Fruit fly (Drosophila melanogaster): Measurements from ENCODE around the gene CG1387.

CG1387 gene

DNA sequence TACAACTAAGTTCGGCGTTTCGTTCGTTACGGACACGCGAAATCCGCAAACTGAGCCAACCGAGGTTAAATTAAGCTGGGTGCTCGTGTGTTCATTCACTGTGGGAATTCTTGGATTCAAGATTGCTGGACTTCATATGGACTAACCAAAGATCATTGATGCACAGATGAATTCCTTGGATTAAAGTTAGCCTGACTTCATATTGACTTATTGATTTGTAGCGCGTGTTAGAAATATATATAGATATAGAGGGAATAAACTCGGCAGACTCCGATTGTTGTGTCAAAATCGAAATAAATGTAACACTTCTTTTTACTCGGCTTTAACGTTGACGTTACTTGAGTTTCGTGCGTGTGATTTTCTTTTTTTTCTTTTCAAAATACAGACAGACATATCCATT, at the start of gene CG1387:
CG1387 (plus strand) TSS at position 301 of the 400 bp plus-strand sequence.
- TF ChIP-seq vri (GFP tag; optimal IDR thresholded peaks at IDR 0.05), result no peak
- no peak for TF ChIP-seq CG1621 (tag; optimal IDR thresholded peaks at IDR 0.05)
- no peak for TF ChIP-seq esn (GFP tag; optimal IDR thresholded peaks at IDR 0.05)
- no peak for TF ChIP-seq cyc (GFP tag; optimal IDR thresholded peaks at IDR 0.05)
- no peak for TF ChIP-seq Hr4 (GFP tag; optimal IDR thresholded peaks at IDR 0.05)
- no peak for TF ChIP-seq Eip75B (GFP tag; optimal IDR thresholded peaks at IDR 0.05)
- no peak for TF ChIP-seq Eip93F (GFP tag; optimal IDR thresholded peaks at IDR 0.05)
- no peak for TF ChIP-seq CG11902 (GFP tag; optimal IDR thresholded peaks at IDR 0.05)
- no peak for TF ChIP-seq CG34406 (GFP tag; optimal IDR thresholded peaks at IDR 0.05)
- TF ChIP-seq Met (GFP tag; optimal IDR thresholded peaks at IDR 0.05), result no peak
- no peak for TF ChIP-seq spab (GFP tag; optimal IDR thresholded peaks at IDR 0.05)
- TF ChIP-seq CG11762 (GFP tag; optimal IDR thresholded peaks at IDR 0.05; ENCODE audit: insufficient read depth), result no peak
- no peak for TF ChIP-seq eg (GFP tag; IDR thresholded peaks at IDR 0.05)
- TF ChIP-seq CG32006 (GFP tag; optimal IDR thresholded peaks at IDR 0.05), result no peak
- TF ChIP-seq CG6792 (GFP tag; optimal IDR thresholded peaks at IDR 0.05), result no peak
- no peak for TF ChIP-seq net (GFP tag; optimal IDR thresholded peaks at IDR 0.05)
- no peak for TF ChIP-seq topi (GFP tag; optimal IDR thresholded peaks at IDR 0.05)
- TF ChIP-seq Hr39 (GFP tag; optimal IDR thresholded peaks at IDR 0.05), result no peak

DNA sequence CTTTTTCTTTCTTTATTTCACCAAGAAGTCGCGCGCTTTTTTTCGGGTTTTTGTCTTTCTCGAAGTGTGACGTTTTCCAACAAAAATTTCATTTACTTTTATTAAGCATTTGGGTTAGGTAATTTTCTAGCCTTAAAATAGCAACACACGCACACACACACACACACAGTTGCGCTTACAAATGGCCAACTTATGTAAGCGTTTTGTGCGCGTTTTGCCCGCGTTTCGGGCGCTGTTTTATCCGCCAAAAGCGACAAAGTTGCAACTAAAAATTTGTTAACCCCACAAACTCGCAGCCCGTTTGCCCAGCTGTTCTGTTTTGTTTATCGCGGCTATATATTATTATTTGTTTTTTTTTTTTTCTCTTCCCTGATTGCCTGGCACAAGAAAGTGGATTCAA, 19.3 kb upstream of the CG1387 start:
- TF ChIP-seq salr (GFP tag; optimal IDR thresholded peaks at IDR 0.05) (no peak), CG31627 (GFP tag; optimal IDR thresholded peaks at IDR 0.05) (no peak), fd85E (GFP tag; optimal IDR thresholded peaks at IDR 0.05) (no peak), Gug (GFP tag; IDR thresholded peaks at IDR 0.05) (no peak), Sox102F (GFP tag; optimal IDR thresholded peaks at IDR 0.05) (no peak), vri (GFP tag; optimal IDR thresholded peaks at IDR 0.05) (no peak), Sox15 (GFP tag; optimal IDR thresholded peaks at IDR 0.05) (no peak), CG34406 (GFP tag; optimal IDR thresholded peaks at IDR 0.05) (no peak), CG10631 (GFP tag; optimal IDR thresholded peaks at IDR 0.05) (no peak)

DNA sequence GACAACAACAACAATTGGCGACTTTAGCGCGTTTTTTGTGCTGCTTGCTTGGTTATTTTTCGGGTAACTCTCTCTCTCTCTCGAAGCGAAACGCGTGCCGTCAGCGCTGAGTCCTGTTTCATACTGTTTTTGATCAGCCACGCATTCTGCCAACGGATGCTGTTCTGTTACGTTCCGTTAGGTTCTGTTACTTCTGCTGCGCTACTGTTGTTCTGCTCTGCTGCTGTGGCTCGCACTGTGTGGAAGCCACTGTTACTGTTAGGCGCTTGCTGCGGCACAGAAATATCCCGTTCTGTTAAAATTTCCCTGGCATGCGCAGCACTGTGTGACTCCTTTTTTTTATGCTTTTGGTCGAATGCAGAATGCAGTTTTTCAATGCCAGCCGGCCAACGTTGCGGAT, 18.5 kb upstream of the CG1387 start, which contains the start of gene nAChRalpha3:
nAChRalpha3 (minus strand) TSS at position 101 of the 400 bp plus-strand sequence.
- TF ChIP-seq Eip78C (GFP tag) (peak; percentile 17), CG11902 (GFP tag; optimal IDR thresholded peaks at IDR 0.05) (no peak)

DNA sequence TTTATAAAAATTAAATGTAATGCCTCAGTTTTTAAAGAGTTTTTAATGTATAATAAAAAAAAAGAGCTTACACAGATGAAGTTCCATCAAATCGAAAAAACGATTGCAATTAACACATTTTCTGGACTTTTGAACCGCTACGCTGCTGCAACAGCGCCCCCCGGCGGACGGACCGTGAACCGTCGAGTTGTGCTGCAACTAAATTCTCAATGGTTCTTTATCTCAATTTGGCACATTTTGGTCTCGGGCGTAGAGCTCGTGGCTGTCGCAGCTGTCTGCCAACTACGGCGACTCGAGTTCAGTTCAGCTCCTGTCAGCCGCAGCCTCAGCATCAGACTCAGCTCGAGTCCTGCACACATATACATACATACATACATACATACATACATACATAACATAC, 13.9 kb upstream of the CG1387 start:
- no peak for TF ChIP-seq Sox102F (GFP tag; optimal IDR thresholded peaks at IDR 0.05)
- TF ChIP-seq Hr38 (GFP tag; optimal IDR thresholded peaks at IDR 0.05), result no peak
- TF ChIP-seq fd85E (GFP tag; optimal IDR thresholded peaks at IDR 0.05), result no peak
- no peak for TF ChIP-seq Smox (GFP tag; optimal IDR thresholded peaks at IDR 0.05)
- TF ChIP-seq CG11902 (GFP tag; optimal IDR thresholded peaks at IDR 0.05), result no peak
- TF ChIP-seq CG3032 (tag; optimal IDR thresholded peaks at IDR 0.05), result no peak
- TF ChIP-seq CG6276 (GFP tag; optimal IDR thresholded peaks at IDR 0.05), result no peak

DNA sequence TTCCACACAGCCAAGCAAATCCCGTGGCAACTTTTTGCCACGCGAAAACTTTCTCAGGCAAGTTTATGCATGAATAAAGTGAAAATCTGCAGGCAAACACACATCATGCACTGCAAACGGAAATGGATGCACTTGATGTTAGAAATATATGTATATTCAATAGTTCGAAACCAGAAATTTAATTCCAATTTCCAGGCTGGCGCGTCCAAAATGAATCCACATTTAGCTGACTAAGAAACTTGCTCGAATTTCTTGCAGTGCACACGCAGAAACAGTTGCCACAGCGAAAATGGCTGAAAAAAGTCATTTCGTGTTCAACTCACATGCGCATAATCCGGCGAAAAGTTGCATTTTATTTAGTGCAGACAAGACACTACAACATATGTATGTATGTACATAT, 11.0 kb downstream of the CG1387 start:
- TF ChIP-seq Hr4 (GFP tag; optimal IDR thresholded peaks at IDR 0.05) (peak; percentile 79), dac (GFP tag; optimal IDR thresholded peaks at IDR 0.05) (peak; percentile 22), eg (GFP tag; IDR thresholded peaks at IDR 0.05) (peak; percentile 77), CG6163 (GFP tag; IDR thresholded peaks at IDR 0.05) (peak; percentile 81), CG6854 (GFP tag; optimal IDR thresholded peaks at IDR 0.05) (no peak), CG10669 (GFP tag; optimal IDR thresholded peaks at IDR 0.05) (peak; percentile 6), net (GFP tag; optimal IDR thresholded peaks at IDR 0.05) (no peak), Eip75B (GFP tag; optimal IDR thresholded peaks at IDR 0.05) (no peak), svp (GFP tag) (peak; percentile 19), CG3919 (GFP tag; optimal IDR thresholded peaks at IDR 0.05) (peak; percentile 21), Met (GFP tag; optimal IDR thresholded peaks at IDR 0.05) (peak; percentile 7), Eip78C (GFP tag) (peak; percentile 77), pdm3 (GFP tag; optimal IDR thresholded peaks at IDR 0.05) (peak; percentile 39), CG11294 (GFP tag; IDR thresholded peaks at IDR 0.05) (peak; percentile 52; the same call in 1 of the 2 replicates), topi (GFP tag; optimal IDR thresholded peaks at IDR 0.05) (no peak), CG32006 (GFP tag; optimal IDR thresholded peaks at IDR 0.05) (peak; percentile 65), CG9139 (GFP tag; optimal IDR thresholded peaks at IDR 0.05) (no peak), esn (GFP tag; optimal IDR thresholded peaks at IDR 0.05) (no peak), acj6 (GFP tag; optimal IDR thresholded peaks at IDR 0.05) (peak; percentile 19), achi (GFP tag; optimal IDR thresholded peaks at IDR 0.05) (peak; percentile 42), Hr38 (GFP tag; optimal IDR thresholded peaks at IDR 0.05) (no peak), CG6792 (GFP tag; optimal IDR thresholded peaks at IDR 0.05) (no peak), OdsH (GFP tag; optimal IDR thresholded peaks at IDR 0.05) (peak; percentile 32), Blimp-1 (GFP tag; optimal IDR thresholded peaks at IDR 0.05) (no peak), lz (GFP tag; optimal IDR thresholded peaks at IDR 0.05) (no peak), Eip93F (GFP tag; optimal IDR thresholded peaks at IDR 0.05) (no peak)

Measured in whole organism, prepupa.